Worm (Caenorhabditis elegans): Measurements from ENCODE around the gene nep-25.

nep-25 gene

DNA sequence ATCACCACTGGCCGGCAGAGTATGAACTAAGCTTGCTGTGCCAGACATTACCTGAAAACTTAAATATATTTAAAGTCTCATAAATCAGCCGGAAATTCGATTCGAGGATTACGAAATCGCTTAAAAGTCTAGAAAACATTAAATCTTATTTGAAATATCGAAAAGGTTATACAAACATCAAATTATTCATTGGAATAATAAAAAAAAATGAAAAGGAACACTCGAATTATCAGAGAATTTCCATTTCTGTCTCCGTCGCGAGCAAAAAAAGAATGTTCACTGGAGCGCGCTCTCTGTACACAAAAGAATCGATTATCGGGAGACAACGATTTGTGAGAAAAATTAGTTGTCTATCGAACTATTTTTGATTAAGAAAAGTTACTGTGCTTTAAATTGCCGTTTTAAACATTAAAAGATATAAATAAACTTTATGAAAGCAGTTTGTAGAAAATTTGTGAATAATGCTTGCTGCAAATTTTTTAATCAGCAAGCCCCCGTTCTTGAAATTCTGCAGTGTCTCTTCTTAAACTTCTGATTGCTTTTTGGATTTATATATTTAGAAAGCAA is 5.8 kb upstream of the nep-25 start, which contains the start of gene fzo-1 (continued):
- TF ChIP-seq swsn-7 (tag; optimal IDR thresholded peaks at IDR 0.05): peak; percentile 45
- TF ChIP-seq nhr-71 (tag; optimal IDR thresholded peaks at IDR 0.05): peak; percentile 74
- TF ChIP-seq isw-1 (GFP tag; IDR thresholded peaks at IDR 0.05): peak; percentile 52
- peak in 1 of 2 experiments; percentile 64 for TF ChIP-seq ztf-11 (tag; optimal IDR thresholded peaks at IDR 0.05)
- 0 out of 2 replicates have a peak, but pooled peaks have one; percentile 16 for TF ChIP-seq nhr-19 (GFP tag; conservative IDR thresholded peaks at IDR 0.05)
- peak; percentile 2 for TF ChIP-seq unc-86 (tag; optimal IDR thresholded peaks at IDR 0.05)
- TF ChIP-seq fkh-10 (GFP tag; optimal IDR thresholded peaks at IDR 0.05): no peak
- TF ChIP-seq nhr-47 (tag; optimal IDR thresholded peaks at IDR 0.05): peak; percentile 69
- no peak for TF ChIP-seq fos-1 (tag; optimal IDR thresholded peaks at IDR 0.05)
- TF ChIP-seq ceh-8 (GFP tag; optimal IDR thresholded peaks at IDR 0.05): no peak
- no peak for TF ChIP-seq sup-37 (GFP tag; optimal IDR thresholded peaks at IDR 0.05)
- no peak for TF ChIP-seq ztf-4 (tag; optimal IDR thresholded peaks at IDR 0.05)
- TF ChIP-seq lin-15B (tag; optimal IDR thresholded peaks at IDR 0.05): peak; percentile 15
- no peak for TF ChIP-seq Y116A8C.19 (tag; optimal IDR thresholded peaks at IDR 0.05; ENCODE audit: borderline replicate concordance)
- TF ChIP-seq egl-27 (tag; optimal IDR thresholded peaks at IDR 0.05): no peak
- no peak for TF ChIP-seq mep-1 (tag; optimal IDR thresholded peaks at IDR 0.05)
- TF ChIP-seq lin-14 (GFP tag; optimal IDR thresholded peaks at IDR 0.05): peak; percentile 73
- TF ChIP-seq ceh-82 (tag; optimal IDR thresholded peaks at IDR 0.05): no peak
- peak; percentile 92 for TF ChIP-seq unc-98 (GFP tag; IDR thresholded peaks at IDR 0.05)
- no peak for TF ChIP-seq hpl-2 (GFP tag; optimal IDR thresholded peaks at IDR 0.05)
- TF ChIP-seq efl-1 (optimal IDR thresholded peaks at IDR 0.05): peak; percentile 42 to 50
- peak; percentile 22 to 36 for TF ChIP-seq efl-1 (GFP tag; optimal IDR thresholded peaks at IDR 0.05 in 1 of 2)
- no peak for TF ChIP-seq pag-3 (tag; optimal IDR thresholded peaks at IDR 0.05; ENCODE audit: borderline replicate concordance, insufficient read depth)
- TF ChIP-seq snu-23 (GFP tag; optimal IDR thresholded peaks at IDR 0.05): peak; percentile 58
- peak; percentile 38 to 55 for TF ChIP-seq lin-35 (GFP tag; optimal IDR thresholded peaks at IDR 0.05)
- TF ChIP-seq mdl-1 (tag; optimal IDR thresholded peaks at IDR 0.05): no peak
- TF ChIP-seq C04F5.9 (tag; optimal IDR thresholded peaks at IDR 0.05): peak; percentile 33
- TF ChIP-seq nhr-85 (tag): peak; percentile 56
- peak; percentile 16 for TF ChIP-seq egl-13 (tag; optimal IDR thresholded peaks at IDR 0.05)
- no peak for TF ChIP-seq aha-1 (tag; optimal IDR thresholded peaks at IDR 0.05)
- TF ChIP-seq ets-5 (GFP tag; IDR thresholded peaks at IDR 0.05): no peak
- TF ChIP-seq F16B12.6 (tag; optimal IDR thresholded peaks at IDR 0.05): peak; percentile 7
- TF ChIP-seq vab-15 (tag; optimal IDR thresholded peaks at IDR 0.05): no peak
- TF ChIP-seq mab-9 (GFP tag; IDR thresholded peaks at IDR 0.05): no peak
- peak; percentile 39 for TF ChIP-seq fkh-4 (tag; optimal IDR thresholded peaks at IDR 0.05; ENCODE audit: borderline replicate concordance)
- peak; percentile 52 for TF ChIP-seq dsc-1 (tag; optimal IDR thresholded peaks at IDR 0.05)
- TF ChIP-seq ceh-90 (tag; optimal IDR thresholded peaks at IDR 0.05): peak; percentile 64
- no peak for TF ChIP-seq hlh-17 (GFP tag; optimal IDR thresholded peaks at IDR 0.05; ENCODE audit: borderline replicate concordance)
- peak; percentile 71 for TF ChIP-seq sox-4 (tag; optimal IDR thresholded peaks at IDR 0.05)
- TF ChIP-seq lir-3 (tag; optimal IDR thresholded peaks at IDR 0.05; ENCODE audit: poor library complexity): peak; percentile 77
- no peak for TF ChIP-seq lin-39 (tag; optimal IDR thresholded peaks at IDR 0.05)
- TF ChIP-seq dpl-1 (GFP tag; optimal IDR thresholded peaks at IDR 0.05): peak; percentile 13 to 35 (median 21)
- TF ChIP-seq jun-1 (tag; optimal IDR thresholded peaks at IDR 0.05): no peak
- peak; percentile 59 for TF ChIP-seq nhr-20 (tag; optimal IDR thresholded peaks at IDR 0.05)
- no peak for TF ChIP-seq unc-130 (tag; optimal IDR thresholded peaks at IDR 0.05)
- TF ChIP-seq xbp-1 (tag; optimal IDR thresholded peaks at IDR 0.05): peak; percentile 54
- TF ChIP-seq nhr-28 (tag; optimal IDR thresholded peaks at IDR 0.05): no peak
- TF ChIP-seq irx-1 (tag; optimal IDR thresholded peaks at IDR 0.05): peak; percentile 20
- TF ChIP-seq zag-1 (tag; optimal IDR thresholded peaks at IDR 0.05): no peak
- no peak for TF ChIP-seq grh-1 (GFP tag; IDR thresholded peaks at IDR 0.05)
- TF ChIP-seq lin-13 (GFP tag; optimal IDR thresholded peaks at IDR 0.05): no peak
- TF ChIP-seq elt-2 (tag; optimal IDR thresholded peaks at IDR 0.05): peak; percentile 37

Measured in whole organism, L1 larva.